Worm (Caenorhabditis elegans) whole organism, early embryonic: Measurements from ENCODE around the gene npr-25.

Source experiments
- ama-1 ChIP-seq: fragments of 150-350 bp; optimal IDR thresholded peaks from 2 replicates; lab custom pipeline; 2014
- ceh-13 ChIP-seq: fragments of 200-800 bp; sonication (Bioruptor generic); optimal IDR thresholded peaks from 2 replicates; lab custom pipeline; 2018; ENCODE audit warnings: mild to moderate bottlenecking, missing genetic modification characterization, missing compliant biosample characterization
- ets-7 ChIP-seq: sonication (generic microtip); optimal IDR thresholded peaks from 2 replicates; lab custom pipeline; 2016; ENCODE audit warnings: missing genotype, missing genetic modification characterization, missing compliant biosample characterization
- flt-1 ChIP-seq: fragments of 200-800 bp; sonication (Bioruptor generic); IDR thresholded peaks from 2 replicates; pipeline ENCODE4 v1.3.6; 2022; ENCODE audit warnings: missing genetic modification characterization, missing compliant biosample characterization
- hmg-4 ChIP-seq: fragments of 200-800 bp; sonication (Bioruptor generic); optimal IDR thresholded peaks from 2 replicates; lab custom pipeline; 2018; ENCODE audit warnings: mild to moderate bottlenecking, missing genetic modification characterization, missing compliant biosample characterization
- hnd-1 ChIP-seq: sonication (generic microtip); optimal IDR thresholded peaks from 2 replicates; lab custom pipeline; 2016; ENCODE audit warnings: missing genetic modification characterization, missing compliant biosample characterization
- tbx-11 ChIP-seq: fragments of 200-800 bp; sonication (Bioruptor generic); IDR thresholded peaks from 2 replicates; pipeline ENCODE4 v1.3.6; 2022; ENCODE audit warnings: missing genetic modification characterization, missing compliant biosample characterization
- tra-4 ChIP-seq: sonication (generic microtip); optimal IDR thresholded peaks from 2 replicates; lab custom pipeline; 2017; ENCODE audit warnings: missing genetic modification characterization, missing compliant biosample characterization

DNA sequence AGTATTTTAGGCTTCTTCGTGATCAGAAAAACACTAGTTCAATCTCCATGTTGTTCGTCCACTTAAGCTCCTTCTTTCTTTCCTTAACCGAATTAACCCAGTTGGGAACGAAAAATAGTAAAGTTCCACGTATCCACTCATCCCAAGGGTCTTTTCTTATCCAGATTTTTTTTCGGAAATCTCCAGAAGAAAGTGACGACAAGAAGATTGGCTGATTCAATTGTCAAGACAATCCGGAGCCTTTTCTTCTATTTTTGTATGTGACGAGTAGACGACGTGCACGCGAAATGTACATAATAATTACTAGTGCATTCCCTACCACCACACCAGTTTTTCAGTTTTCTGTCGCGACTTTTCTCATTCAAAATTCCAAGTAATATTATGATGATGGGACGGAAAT, 1.5 kb downstream of the npr-25 start:
- TF ChIP-seq ceh-13 (GFP tag; lab: Kevin White, UChicago) (no peak), ama-1 (lab: Kevin White, UChicago) (no peak), ets-7 (tag; lab: Kevin White, UChicago) (no peak), hnd-1 (no peak), tbx-11 (GFP tag; lab: Robert Waterston, UW) (no peak), hmg-4 (GFP tag; lab: Kevin White, UChicago) (no peak), flt-1 (GFP tag; lab: Robert Waterston, UW) (no peak), tra-4 (tag; lab: Kevin White, UChicago) (no peak)
